Fruit fly (Drosophila melanogaster): Measurements from ENCODE around the gene Torsin.

dm6 chrX:4692963-4693362 lies 43.1 kb upstream of the Torsin start:
- TF ChIP-seq pan (optimal IDR thresholded peaks at IDR 0.05) (no peak), GATAd (GFP tag; optimal IDR thresholded peaks at IDR 0.05) (no peak), dmrt93B (GFP tag; optimal IDR thresholded peaks at IDR 0.05) (no peak), psq (GFP tag; optimal IDR thresholded peaks at IDR 0.05) (no peak), h (GFP tag; optimal IDR thresholded peaks at IDR 0.05) (no peak), Hr83 (GFP tag; optimal IDR thresholded peaks at IDR 0.05; ENCODE audit: poor library complexity, severe bottlenecking) (no peak), CG32264 (GFP tag; optimal IDR thresholded peaks at IDR 0.05) (no peak)

Measured in whole organism, wandering third instar larva.